Fruit fly (Drosophila melanogaster): ENCODE data around the gene Cyp4ac1.

DNA sequence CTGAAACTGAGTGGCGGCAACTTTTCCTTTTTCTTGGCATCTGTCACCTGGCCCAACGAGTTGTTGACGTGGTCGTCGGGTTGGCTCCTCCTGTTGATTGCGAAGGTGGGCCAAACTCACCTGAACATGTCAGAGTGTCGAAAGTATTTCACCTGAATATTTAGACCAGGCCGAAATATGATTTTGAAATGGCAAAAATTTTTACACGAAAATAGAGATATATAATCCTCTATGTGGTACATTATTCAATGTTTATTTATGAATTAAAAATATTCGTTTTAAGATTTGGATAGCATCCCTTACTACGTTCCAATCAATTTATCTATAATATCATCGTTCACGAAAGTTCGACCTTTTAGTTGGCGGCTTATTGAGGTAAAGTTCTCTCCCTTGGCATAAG, 48.8 kb upstream of the Cyp4ac1 start, which contains the start of gene CG7742:
- TF ChIP-seq fru (GFP tag; optimal IDR thresholded peaks at IDR 0.05): no peak
- TF ChIP-seq CG32264 (GFP tag; optimal IDR thresholded peaks at IDR 0.05): no peak
- no peak for TF ChIP-seq GATAd (GFP tag; optimal IDR thresholded peaks at IDR 0.05)
- TF ChIP-seq Vsx2 (GFP tag; optimal IDR thresholded peaks at IDR 0.05; ENCODE audit: partially characterized antibody): no peak
